Fruit fly (Drosophila melanogaster) whole organism, embryonic: Measurements from ENCODE around the gene CG3184.

Source experiments
- Bdp1 ChIP-seq: fragments of 200-800 bp; sonication (Bioruptor generic); optimal IDR thresholded peaks from 3 replicates; lab custom pipeline; 2016; ENCODE audit warnings: missing biosample characterization, missing genetic modification characterization
- CG10209 ChIP-seq: fragments of 200-800 bp; sonication (Bioruptor generic); optimal IDR thresholded peaks from 3 replicates; lab custom pipeline; 2017; ENCODE audit warnings: missing biosample characterization, mild to moderate bottlenecking, missing genetic modification characterization, missing genetic modification reagents
- CG10321 ChIP-seq: fragments of 200-800 bp; sonication (Bioruptor generic); IDR thresholded peaks from 2 replicates; pipeline ENCODE4 v1.3.6; 2022; ENCODE audit warnings: missing biosample characterization, missing genetic modification characterization
- CG10462 ChIP-seq: fragments of 200-800 bp; sonication (Bioruptor generic); optimal IDR thresholded peaks from 2 replicates; lab custom pipeline; 2016; ENCODE audit warnings: missing biosample characterization, missing genetic modification characterization
- CG10543 ChIP-seq: fragments of 200-800 bp; sonication (Bioruptor generic); optimal IDR thresholded peaks from 3 replicates; lab custom pipeline; 2017; ENCODE audit warnings: missing biosample characterization, mild to moderate bottlenecking, missing genetic modification characterization, moderate library complexity
- CG11398 ChIP-seq: fragments of 200-800 bp; sonication (Bioruptor generic); optimal IDR thresholded peaks from 2 replicates; lab custom pipeline; 2016; ENCODE audit warnings: missing biosample characterization, missing genetic modification characterization
- CG11560 ChIP-seq: fragments of 200-800 bp; sonication (Bioruptor generic); IDR thresholded peaks from 3 replicates; pipeline ENCODE4 v1.3.6; 2022; ENCODE audit warnings: missing biosample characterization, missing genetic modification characterization
- CG12942 ChIP-seq: fragments of 200-800 bp; sonication (Bioruptor generic); optimal IDR thresholded peaks from 3 replicates; lab custom pipeline; 2016; ENCODE audit warnings: missing biosample characterization, missing genetic modification characterization
- CG13624 ChIP-seq: fragments of 200-800 bp; sonication (Bioruptor generic); optimal IDR thresholded peaks from 2 replicates; lab custom pipeline; 2016; ENCODE audit warnings: missing biosample characterization, missing genetic modification characterization
- CG17912 ChIP-seq: fragments of 200-800 bp; sonication (Bioruptor generic); optimal IDR thresholded peaks from 2 replicates; lab custom pipeline; 2018; ENCODE audit warnings: missing biosample characterization, mild to moderate bottlenecking, missing genetic modification characterization
- CG18599 ChIP-seq: fragments of 200-800 bp; sonication (Bioruptor generic); optimal IDR thresholded peaks from 3 replicates; lab custom pipeline; 2017; ENCODE audit warnings: missing biosample characterization, missing genetic modification characterization, mild to moderate bottlenecking, moderate library complexity, missing genetic modification reagents
- CG2678 ChIP-seq: fragments of 200-800 bp; sonication (Bioruptor generic); optimal IDR thresholded peaks from 3 replicates; lab custom pipeline; 2019; ENCODE audit warnings: missing biosample characterization, mild to moderate bottlenecking, missing genetic modification characterization, moderate library complexity
- CG32772 ChIP-seq: fragments of 200-800 bp; sonication (Bioruptor generic); IDR thresholded peaks from 2 replicates; pipeline ENCODE4 v1.3.6; 2022; ENCODE audit warnings: missing biosample characterization, missing genetic modification characterization
- CG3838 ChIP-seq: fragments of 200-800 bp; sonication (Bioruptor generic); optimal IDR thresholded peaks from 3 replicates; lab custom pipeline; 2016; ENCODE audit warnings: missing biosample characterization, missing genetic modification characterization
- CG3847 ChIP-seq: fragments of 200-800 bp; sonication (Bioruptor generic); IDR thresholded peaks from 2 replicates; pipeline ENCODE4 v1.3.6; 2022; ENCODE audit warnings: missing biosample characterization, missing genetic modification characterization
- CG6765 ChIP-seq: fragments of 200-800 bp; sonication (Bioruptor generic); optimal IDR thresholded peaks from 3 replicates; lab custom pipeline; 2017; ENCODE audit warnings: missing biosample characterization, mild to moderate bottlenecking, missing genetic modification characterization
- CG6854 ChIP-seq: fragments of 200-800 bp; sonication (Bioruptor generic); optimal IDR thresholded peaks from 3 replicates; lab custom pipeline; 2017; ENCODE audit warnings: missing biosample characterization, mild to moderate bottlenecking, missing genetic modification characterization
- CoRest ChIP-seq: fragments of 200-800 bp; sonication (Bioruptor generic); optimal IDR thresholded peaks from 3 replicates; lab custom pipeline; 2018; ENCODE audit warnings: missing biosample characterization, mild to moderate bottlenecking, missing genetic modification characterization, moderate library complexity
- Dbx ChIP-seq: fragments of 200-800 bp; sonication (Bioruptor generic); IDR thresholded peaks from 3 replicates; pipeline ENCODE4 v1.3.6; 2022; ENCODE audit warnings: missing biosample characterization, missing genetic modification characterization
- Dfd ChIP-seq, 2 experiments: fragments of >200 bp; optimal IDR thresholded peaks; 2 replicates each; lab custom pipeline; 2017; ENCODE audit warnings: missing biosample characterization in 2 of 2, missing genetic modification characterization in 2 of 2
- Hmr ChIP-seq: fragments of 200-800 bp; sonication (Bioruptor generic); optimal IDR thresholded peaks from 3 replicates; lab custom pipeline; 2017; ENCODE audit warnings: mild to moderate bottlenecking, missing biosample characterization, missing genetic modification reagents, missing genetic modification characterization
- Hr39 ChIP-seq: fragments of >200 bp; optimal IDR thresholded peaks from 2 replicates; lab custom pipeline; 2017
- MBD-R2 ChIP-seq: fragments of 200-800 bp; sonication (Bioruptor generic); IDR thresholded peaks from 2 replicates; pipeline ENCODE4 v1.3.6; 2022; ENCODE audit warnings: missing biosample characterization, missing genetic modification characterization
- NC2α ChIP-seq: fragments of 200-800 bp; sonication (Bioruptor generic); optimal IDR thresholded peaks from 2 replicates; lab custom pipeline; 2016; ENCODE audit warnings: missing biosample characterization, missing genetic modification characterization
- Poxn ChIP-seq: fragments of 200-800 bp; sonication (Bioruptor generic); IDR thresholded peaks from 2 replicates; pipeline ENCODE4 v1.3.6; 2022; ENCODE audit warnings: missing biosample characterization, missing genetic modification characterization
- Rfx ChIP-seq: fragments of 200-800 bp; sonication (Bioruptor generic); IDR thresholded peaks from 2 replicates; pipeline ENCODE4 v1.3.6; 2022; ENCODE audit warnings: missing biosample characterization, missing genetic modification characterization
- TFAM ChIP-seq: fragments of 200-800 bp; sonication (Bioruptor generic); optimal IDR thresholded peaks from 2 replicates; lab custom pipeline; 2017; ENCODE audit warnings: missing biosample characterization, missing genetic modification characterization, inconsistent platforms
- Tbp ChIP-seq: fragments of >200 bp; optimal IDR thresholded peaks from 2 replicates; lab custom pipeline; 2018; ENCODE audit warnings: missing biosample characterization, missing genetic modification characterization
- ara ChIP-seq: fragments of 200-800 bp; sonication (Bioruptor generic); IDR thresholded peaks from 2 replicates; pipeline ENCODE4 v1.3.6; 2022; ENCODE audit warnings: missing biosample characterization, missing genetic modification characterization
- bcd ChIP-seq: fragments of 200-800 bp; sonication (Bioruptor generic); optimal IDR thresholded peaks from 2 replicates; lab custom pipeline; 2017; ENCODE audit warnings: missing biosample characterization, mild to moderate bottlenecking, missing genetic modification characterization
- chinmo ChIP-seq: fragments of 200-800 bp; sonication (Bioruptor generic); IDR thresholded peaks from 4 replicates; pipeline ENCODE4 v1.3.6; 2022; ENCODE audit warnings: missing biosample characterization, missing genetic modification characterization; ENCODE audit not compliant: partially characterized antibody
- chm ChIP-seq: fragments of 200-800 bp; sonication (Bioruptor generic); IDR thresholded peaks from 2 replicates; pipeline ENCODE4 v1.3.6; 2022; ENCODE audit warnings: missing biosample characterization, missing genetic modification characterization
- ci ChIP-seq: fragments of 200-800 bp; sonication (Bioruptor generic); IDR thresholded peaks from 3 replicates; pipeline ENCODE4 v1.3.6; 2022; ENCODE audit warnings: missing biosample characterization, missing genetic modification characterization
- esg ChIP-seq: fragments of 200-800 bp; sonication (Bioruptor generic); conservative IDR thresholded peaks from 2 replicates; pipeline ENCODE4 v1.3.6; 2022; ENCODE audit warnings: missing biosample characterization, missing genetic modification characterization
- exex ChIP-seq: fragments of 200-800 bp; sonication (Bioruptor generic); optimal IDR thresholded peaks from 4 replicates; lab custom pipeline; 2018; ENCODE audit warnings: missing biosample characterization, mild to moderate bottlenecking, missing genetic modification characterization, moderate library complexity
- hbn ChIP-seq: fragments of 200-800 bp; sonication (Bioruptor generic); IDR thresholded peaks from 2 replicates; pipeline ENCODE4 v1.3.6; 2022; ENCODE audit warnings: missing biosample characterization, missing genetic modification characterization; ENCODE audit not compliant: partially characterized antibody
- jigr1 ChIP-seq: fragments of 200-800 bp; sonication (Bioruptor generic); IDR thresholded peaks from 3 replicates; pipeline ENCODE4 v1.3.6; 2022; ENCODE audit warnings: missing biosample characterization, missing genetic modification characterization
- jing ChIP-seq: fragments of 200-800 bp; sonication (Bioruptor generic); optimal IDR thresholded peaks from 2 replicates; lab custom pipeline; 2018; ENCODE audit warnings: missing biosample characterization, mild to moderate bottlenecking, missing genetic modification characterization
- knrl ChIP-seq: fragments of 200-800 bp; sonication (Bioruptor generic); IDR thresholded peaks from 3 replicates; pipeline ENCODE4 v1.3.6; 2022; ENCODE audit warnings: missing biosample characterization, missing genetic modification characterization; ENCODE audit not compliant: partially characterized antibody
- mam ChIP-seq: fragments of 200-800 bp; sonication (Bioruptor generic); optimal IDR thresholded peaks from 3 replicates; lab custom pipeline; 2016; ENCODE audit warnings: missing biosample characterization, missing genetic modification characterization
- mirr ChIP-seq: fragments of 200-800 bp; sonication (Bioruptor generic); optimal IDR thresholded peaks from 3 replicates; lab custom pipeline; 2018; ENCODE audit warnings: missing biosample characterization, mild to moderate bottlenecking, missing genetic modification characterization
- phol ChIP-seq: fragments of 200-800 bp; sonication (Bioruptor generic); optimal IDR thresholded peaks from 3 replicates; lab custom pipeline; 2018; ENCODE audit warnings: missing biosample characterization, mild to moderate bottlenecking, missing genetic modification characterization, moderate library complexity
- slbo ChIP-seq: fragments of 200-800 bp; sonication (Bioruptor generic); IDR thresholded peaks from 2 replicates; pipeline ENCODE4 v1.3.6; 2022; ENCODE audit warnings: missing biosample characterization, missing genetic modification characterization
- stwl ChIP-seq: fragments of 200-800 bp; sonication (Bioruptor generic); optimal IDR thresholded peaks from 3 replicates; lab custom pipeline; 2018; ENCODE audit warnings: missing biosample characterization, mild to moderate bottlenecking, missing genetic modification characterization, moderate library complexity
- tap ChIP-seq: fragments of 200-800 bp; optimal IDR thresholded peaks from 3 replicates; lab custom pipeline; 2019; ENCODE audit warnings: missing biosample characterization, mild to moderate bottlenecking, missing genetic modification characterization, moderate library complexity
- trh ChIP-seq: fragments of 200-800 bp; sonication (Bioruptor generic); optimal IDR thresholded peaks from 2 replicates; lab custom pipeline; 2016; ENCODE audit warnings: missing biosample characterization, missing genetic modification characterization
- tup ChIP-seq: fragments of 200-800 bp; sonication (Bioruptor generic); optimal IDR thresholded peaks from 2 replicates; lab custom pipeline; 2016; ENCODE audit warnings: missing biosample characterization, mild to moderate bottlenecking, missing genetic modification characterization, moderate library complexity
- unc-4 ChIP-seq: fragments of 200-800 bp; sonication (Bioruptor generic); IDR thresholded peaks from 2 replicates; pipeline ENCODE4 v1.3.6; 2022; ENCODE audit warnings: missing biosample characterization, missing genetic modification characterization; ENCODE audit not compliant: partially characterized antibody
- wdn ChIP-seq: fragments of 200-800 bp; sonication (Bioruptor generic); IDR thresholded peaks from 2 replicates; pipeline ENCODE4 v1.3.6; 2022; ENCODE audit warnings: missing biosample characterization, missing genetic modification characterization
- wek ChIP-seq: fragments of 200-800 bp; sonication (Bioruptor generic); optimal IDR thresholded peaks from 3 replicates; lab custom pipeline; 2018; ENCODE audit warnings: missing biosample characterization, mild to moderate bottlenecking, missing genetic modification characterization, moderate library complexity
- z ChIP-seq: fragments of 200-800 bp; sonication (Bioruptor generic); IDR thresholded peaks from 3 replicates; pipeline ENCODE4 v1.3.6; 2022; ENCODE audit warnings: missing biosample characterization, missing genetic modification characterization

CG3184 gene

DNA sequence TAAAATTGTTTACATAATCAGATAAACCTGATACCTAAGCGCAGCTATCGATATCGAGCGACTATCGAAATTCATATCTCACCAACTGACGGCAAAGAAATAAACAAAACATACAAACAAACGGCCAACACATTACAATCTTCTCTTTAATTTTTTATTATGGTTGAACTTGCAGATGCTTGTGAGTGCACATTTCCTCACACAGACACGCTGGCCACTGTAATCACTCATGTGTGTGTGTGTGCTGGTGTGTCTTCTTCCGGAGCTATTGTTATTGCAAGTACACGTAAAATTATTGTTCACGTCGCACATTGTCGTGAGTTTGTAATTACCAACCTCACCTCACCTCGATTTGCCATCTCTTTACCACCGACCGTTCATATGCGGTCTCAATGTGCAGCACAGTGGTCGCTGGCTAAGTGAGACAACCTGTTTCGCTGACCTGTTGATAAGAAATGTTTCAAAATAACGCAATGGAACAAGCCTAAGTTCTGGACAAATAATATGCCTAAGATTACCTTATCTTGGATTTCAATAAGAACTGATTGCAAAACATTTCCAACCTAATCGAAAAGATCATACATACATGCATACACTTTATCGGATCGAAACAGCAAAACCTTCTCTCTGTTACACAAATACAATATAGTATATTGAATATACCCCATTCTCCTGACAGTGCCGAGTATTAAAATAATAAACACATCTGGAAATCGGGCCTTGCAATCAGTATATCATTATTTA, 16.7 kb upstream of the CG3184 start (continued):
- no peak for TF ChIP-seq Hr39 (lab: Kevin White, UChicago)
- no peak for TF ChIP-seq Dfd (GFP tag; optimal IDR thresholded peaks at IDR 0.05; lab: Kevin White, UChicago)
- no peak for TF ChIP-seq esg (GFP tag; lab: Robert Waterston, UW)
- no peak for TF ChIP-seq CG13624 (GFP tag; lab: Kevin White, UChicago)
- TF ChIP-seq CG10209 (GFP tag; lab: Kevin White, UChicago): no peak
- TF ChIP-seq Tbp (GFP tag; lab: Kevin White, UChicago): no peak
- no peak for TF ChIP-seq Dbx (GFP tag; lab: Robert Waterston, UW)
- TF ChIP-seq unc-4 (GFP tag; lab: Robert Waterston, UW): no peak
- TF ChIP-seq CG3847: no peak
- TF ChIP-seq tup (GFP tag; lab: Kevin White, UChicago): no peak
- no peak for TF ChIP-seq hbn (GFP tag; lab: Robert Waterston, UW)
- no peak for TF ChIP-seq ara (GFP tag; lab: Robert Waterston, UW)
- TF ChIP-seq phol: peak; percentile 19
- no peak for TF ChIP-seq knrl
- TF ChIP-seq CG11560 (tag; lab: Robert Waterston, UW): no peak
- no peak for TF ChIP-seq CG32772
- 0 out of 2 replicates have a peak, but pooled peaks have one; percentile 11 for TF ChIP-seq MBD-R2 (GFP tag; lab: Robert Waterston, UW)
- no peak for TF ChIP-seq tap
- no peak for TF ChIP-seq Rfx (GFP tag; lab: Robert Waterston, UW)
- TF ChIP-seq wdn (GFP tag; lab: Robert Waterston, UW): no peak
- no peak for TF ChIP-seq mam (GFP tag; lab: Kevin White, UChicago)
- no peak for TF ChIP-seq Bdp1 (GFP tag; lab: Kevin White, UChicago)
- no peak for TF ChIP-seq CoRest (tag; lab: Kevin White, UChicago)
- TF ChIP-seq exex (tag; lab: Kevin White, UChicago): peak; percentile 63
- TF ChIP-seq z (GFP tag; lab: Robert Waterston, UW): no peak
- no peak for TF ChIP-seq bcd (GFP tag; lab: Kevin White, UChicago)
- peak; percentile 12; the same call in 1 of the 2 replicates for TF ChIP-seq slbo
- no peak for TF ChIP-seq Poxn
- peak; percentile 40; the same call in 1 of the 3 replicates for TF ChIP-seq ci (GFP tag; lab: Robert Waterston, UW)
- TF ChIP-seq wek: no peak
- TF ChIP-seq CG6765 (GFP tag; lab: Kevin White, UChicago): no peak
- TF ChIP-seq chm (GFP tag; lab: Robert Waterston, UW): no peak
- TF ChIP-seq jigr1 (GFP tag; lab: Robert Waterston, UW): no peak
- no peak for TF ChIP-seq CG12942 (GFP tag; lab: Kevin White, UChicago)
- TF ChIP-seq CG10321 (GFP tag; lab: Robert Waterston, UW): no peak
- TF ChIP-seq CG10462 (GFP tag; lab: Kevin White, UChicago): no peak
- no peak for TF ChIP-seq Hmr (GFP tag; lab: Kevin White, UChicago)
- no peak for TF ChIP-seq mirr (GFP tag; lab: Kevin White, UChicago)
- no peak for TF ChIP-seq CG6854 (GFP tag; lab: Kevin White, UChicago)
- TF ChIP-seq chinmo (GFP tag; lab: Robert Waterston, UW): no peak
- no peak for TF ChIP-seq CG3838
- TF ChIP-seq CG11398: no peak
- no peak for TF ChIP-seq CG18599 (GFP tag; lab: Kevin White, UChicago)
- TF ChIP-seq CG10543 (GFP tag; lab: Kevin White, UChicago): no peak
- TF ChIP-seq jing: no peak
- TF ChIP-seq CG17912 (GFP tag; lab: Kevin White, UChicago): no peak
- TF ChIP-seq TFAM (GFP tag; lab: Kevin White, UChicago): no peak
- TF ChIP-seq NC2α (GFP tag; lab: Kevin White, UChicago): no peak
- TF ChIP-seq trh (GFP tag; lab: Kevin White, UChicago): no peak
- peak; percentile 51 for TF ChIP-seq CG2678 (tag; lab: Kevin White, UChicago)
- no peak for TF ChIP-seq stwl (tag; lab: Kevin White, UChicago)
